Worm (Caenorhabditis elegans) whole organism, late embryonic: ENCODE results near the gene W06A7.2.

Source experiments
- K02D7.2 ChIP-seq: sonication (generic microtip); optimal IDR thresholded peaks from 2 replicates; lab custom pipeline; 2017; ENCODE audit warnings: mild to moderate bottlenecking, missing genetic modification characterization, missing compliant biosample characterization
- K09A11.1 ChIP-seq: sonication (generic microtip); optimal IDR thresholded peaks from 2 replicates; lab custom pipeline; 2017; ENCODE audit warnings: antibody characterized with exemption, mild to moderate bottlenecking, missing genetic modification characterization, missing compliant biosample characterization; ENCODE audit not compliant: insufficient read depth
- T23F11.4 ChIP-seq: fragments of 200-800 bp; sonication (Bioruptor generic); optimal IDR thresholded peaks from 2 replicates; lab custom pipeline; 2018; ENCODE audit warnings: mild to moderate bottlenecking, missing genetic modification characterization, missing compliant biosample characterization
- ahr-1 ChIP-seq: sonication (generic microtip); optimal IDR thresholded peaks from 2 replicates; lab custom pipeline; 2016; ENCODE audit warnings: missing genetic modification characterization, missing compliant biosample characterization
- ceh-14 ChIP-seq: sonication (generic microtip); optimal IDR thresholded peaks from 2 replicates; lab custom pipeline; 2016; ENCODE audit warnings: missing genotype, missing genetic modification characterization, missing compliant biosample characterization
- ceh-18 ChIP-seq: sonication (generic microtip); optimal IDR thresholded peaks from 2 replicates; lab custom pipeline; 2016; ENCODE audit warnings: missing genetic modification characterization, missing compliant biosample characterization
- ceh-2 ChIP-seq: sonication (generic microtip); optimal IDR thresholded peaks from 2 replicates; lab custom pipeline; 2016; ENCODE audit warnings: missing genotype, missing genetic modification characterization, missing compliant biosample characterization
- ceh-30 ChIP-seq: fragments of 150-350 bp; optimal IDR thresholded peaks from 2 replicates; lab custom pipeline; 2014; ENCODE audit warnings: missing biosample characterization, missing genetic modification characterization
- ceh-31 ChIP-seq: sonication (generic microtip); optimal IDR thresholded peaks from 2 replicates; lab custom pipeline; 2016; ENCODE audit warnings: missing genetic modification characterization, missing compliant biosample characterization
- ceh-34 ChIP-seq: sonication (generic microtip); optimal IDR thresholded peaks from 2 replicates; lab custom pipeline; 2016; ENCODE audit warnings: mild to moderate bottlenecking, missing genetic modification characterization, missing compliant biosample characterization
- ceh-45 ChIP-seq: fragments of 200-800 bp; sonication (Bioruptor generic); IDR thresholded peaks from 2 replicates; pipeline ENCODE4 v1.3.6; 2022; ENCODE audit warnings: missing genetic modification reagents, missing genetic modification characterization, missing compliant biosample characterization
- ceh-48 ChIP-seq: sonication (generic microtip); optimal IDR thresholded peaks from 2 replicates; lab custom pipeline; 2016; ENCODE audit warnings: missing genetic modification characterization, inconsistent platforms, missing compliant biosample characterization
- dmd-4 ChIP-seq: sonication (generic microtip); optimal IDR thresholded peaks from 2 replicates; lab custom pipeline; 2016; ENCODE audit warnings: borderline replicate concordance, missing genetic modification characterization, missing compliant biosample characterization
- dve-1 ChIP-seq: sonication (generic microtip); optimal IDR thresholded peaks from 2 replicates; lab custom pipeline; 2017; ENCODE audit warnings: antibody characterized with exemption, mild to moderate bottlenecking, missing genetic modification characterization, missing compliant biosample characterization
- elt-2 ChIP-seq: sonication (generic microtip); optimal IDR thresholded peaks from 2 replicates; lab custom pipeline; 2016; ENCODE audit warnings: missing genetic modification reagents, missing genetic modification characterization, missing compliant biosample characterization
- eyg-1 ChIP-seq: sonication (generic microtip); optimal IDR thresholded peaks from 2 replicates; lab custom pipeline; 2016; ENCODE audit warnings: missing genotype, missing genetic modification characterization, missing compliant biosample characterization
- fax-1 ChIP-seq: sonication (generic microtip); optimal IDR thresholded peaks from 2 replicates; lab custom pipeline; 2016; ENCODE audit warnings: missing genotype, missing genetic modification characterization, missing compliant biosample characterization
- fkh-6 ChIP-seq: sonication (generic microtip); optimal IDR thresholded peaks from 2 replicates; lab custom pipeline; 2016; ENCODE audit warnings: missing genetic modification characterization, missing compliant biosample characterization
- gmeb-2 ChIP-seq: sonication (generic microtip); optimal IDR thresholded peaks from 2 replicates; lab custom pipeline; 2016; ENCODE audit warnings: missing genetic modification characterization, inconsistent platforms, missing compliant biosample characterization
- hlh-15 ChIP-seq: sonication (generic microtip); optimal IDR thresholded peaks from 2 replicates; lab custom pipeline; 2016; ENCODE audit warnings: missing genetic modification characterization, missing compliant biosample characterization
- hlh-30 ChIP-seq: sonication (generic microtip); optimal IDR thresholded peaks from 2 replicates; lab custom pipeline; 2017; ENCODE audit warnings: antibody characterized with exemption, missing genetic modification characterization, missing compliant biosample characterization; ENCODE audit not compliant: insufficient read depth
- lim-6 ChIP-seq: sonication (generic microtip); optimal IDR thresholded peaks from 2 replicates; lab custom pipeline; 2016; ENCODE audit warnings: missing genetic modification characterization, missing compliant biosample characterization
- nhr-11 ChIP-seq: fragments of 150-350 bp; optimal IDR thresholded peaks from 2 replicates; lab custom pipeline; 2014; ENCODE audit warnings: missing biosample characterization, missing genetic modification characterization
- nhr-232 ChIP-seq: sonication (generic microtip); optimal IDR thresholded peaks from 2 replicates; lab custom pipeline; 2016; ENCODE audit warnings: missing genetic modification characterization, missing compliant biosample characterization
- npax-4 ChIP-seq: sonication (generic microtip); optimal IDR thresholded peaks from 2 replicates; lab custom pipeline; 2016; ENCODE audit warnings: missing genetic modification characterization, missing compliant biosample characterization
- odd-2 ChIP-seq: sonication (generic microtip); optimal IDR thresholded peaks from 2 replicates; lab custom pipeline; 2017; ENCODE audit warnings: antibody characterized with exemption, mild to moderate bottlenecking, missing genetic modification characterization, missing compliant biosample characterization
- pat-9 ChIP-seq: fragments of 200-800 bp; sonication (Bioruptor generic); optimal IDR thresholded peaks from 2 replicates; lab custom pipeline; 2018; ENCODE audit warnings: mild to moderate bottlenecking, missing genetic modification characterization, moderate library complexity, missing compliant biosample characterization
- pax-1 ChIP-seq: fragments of 150-350 bp; optimal IDR thresholded peaks from 2 replicates; lab custom pipeline; 2014; ENCODE audit warnings: missing biosample characterization, missing genetic modification characterization
- pha-4 ChIP-seq: fragments of 150-350 bp; optimal IDR thresholded peaks from 2 replicates; lab custom pipeline; 2018; ENCODE audit warnings: missing biosample characterization, missing genetic modification reagents, missing genetic modification characterization
- pqm-1 ChIP-seq: sonication (generic microtip); optimal IDR thresholded peaks from 2 replicates; lab custom pipeline; 2016; ENCODE audit warnings: missing genetic modification characterization, missing compliant biosample characterization
- pros-1 ChIP-seq: fragments of 150-350 bp; optimal IDR thresholded peaks from 2 replicates; lab custom pipeline; 2014; ENCODE audit warnings: missing biosample characterization, missing genetic modification reagents, missing genetic modification characterization
- ref-2 ChIP-seq: sonication (generic microtip); optimal IDR thresholded peaks from 2 replicates; lab custom pipeline; 2016; ENCODE audit warnings: missing genetic modification characterization, missing compliant biosample characterization
- rnt-1 ChIP-seq: sonication (generic microtip); optimal IDR thresholded peaks from 2 replicates; lab custom pipeline; 2016; ENCODE audit warnings: missing genetic modification characterization, missing compliant biosample characterization
- sdc-2 ChIP-seq: sonication (generic microtip); optimal IDR thresholded peaks from 2 replicates; lab custom pipeline; 2016; ENCODE audit warnings: missing genotype, missing genetic modification characterization, missing compliant biosample characterization
- sox-4 ChIP-seq: sonication (generic microtip); optimal IDR thresholded peaks from 2 replicates; lab custom pipeline; 2017; ENCODE audit warnings: mild to moderate bottlenecking, missing genetic modification characterization, inconsistent platforms, missing compliant biosample characterization
- syd-9 ChIP-seq: sonication (generic microtip); optimal IDR thresholded peaks from 2 replicates; lab custom pipeline; 2016; ENCODE audit warnings: mild to moderate bottlenecking, missing genetic modification characterization, moderate library complexity, missing compliant biosample characterization
- tbx-2 ChIP-seq: sonication (generic microtip); optimal IDR thresholded peaks from 2 replicates; lab custom pipeline; 2016; ENCODE audit warnings: missing genetic modification characterization, missing compliant biosample characterization
- tbx-7 ChIP-seq: sonication (generic microtip); optimal IDR thresholded peaks from 2 replicates; lab custom pipeline; 2016; ENCODE audit warnings: missing genotype, missing genetic modification characterization, missing compliant biosample characterization
- unc-55 ChIP-seq: sonication (generic microtip); optimal IDR thresholded peaks from 2 replicates; lab custom pipeline; 2017; ENCODE audit warnings: missing biosample characterization, missing genetic modification reagents, missing genetic modification characterization
- unc-86 ChIP-seq: sonication (generic microtip); optimal IDR thresholded peaks from 2 replicates; lab custom pipeline; 2016; ENCODE audit warnings: missing genetic modification characterization, missing compliant biosample characterization
- zip-5 ChIP-seq: sonication (generic microtip); optimal IDR thresholded peaks from 2 replicates; lab custom pipeline; 2016; ENCODE audit warnings: missing genetic modification characterization, missing compliant biosample characterization
- ztf-16 ChIP-seq: sonication (generic microtip); optimal IDR thresholded peaks from 2 replicates; lab custom pipeline; 2017; ENCODE audit warnings: missing genetic modification characterization, missing compliant biosample characterization

W06A7.2 gene

ce11 chrV:14800402-14800801, 21.3 kb upstream of the W06A7.2 start:
- TF ChIP-seq elt-2 (tag; lab: Kevin White, UChicago) (no peak), dve-1 (tag; lab: Kevin White, UChicago) (no peak), syd-9 (no peak), ceh-18 (tag; lab: Kevin White, UChicago) (peak; percentile 51), fax-1 (tag; lab: Kevin White, UChicago) (no peak), eyg-1 (tag; lab: Kevin White, UChicago) (no peak), npax-4 (tag; lab: Kevin White, UChicago) (no peak), T23F11.4 (no peak), hlh-30 (tag; lab: Kevin White, UChicago) (no peak), dmd-4 (tag; lab: Kevin White, UChicago) (no peak), unc-55 (GFP tag; lab: Kevin White, UChicago) (peak; percentile 90), pat-9 (no peak), gmeb-2 (tag; lab: Kevin White, UChicago) (no peak), K02D7.2 (tag; lab: Kevin White, UChicago) (no peak), pax-1 (tag; lab: Kevin White, UChicago) (no peak), ceh-2 (tag; lab: Kevin White, UChicago) (no peak), rnt-1 (peak; percentile 45), ceh-34 (no peak), zip-5 (tag; lab: Kevin White, UChicago) (no peak)

- TF ChIP-seq dmd-4 (tag; lab: Kevin White, UChicago) (no peak), pha-4 (no peak), fkh-6 (no peak), ref-2 (tag; lab: Kevin White, UChicago) (peak; percentile 27), rnt-1 (peak; percentile 53), ceh-31 (peak; percentile 18), unc-55 (GFP tag; lab: Kevin White, UChicago) (peak; percentile 26), tbx-2 (tag; lab: Kevin White, UChicago) (peak; percentile 41)
- TF ChIP-seq, all 69 proteins: peak for 5
These were observed 15.4 kb upstream of the W06A7.2 start for ce11 chrV:14806204-14806737.

- TF ChIP-seq zip-5 (tag; lab: Kevin White, UChicago) (no peak), dve-1 (tag; lab: Kevin White, UChicago) (no peak), ceh-48 (tag; lab: Kevin White, UChicago) (no peak), ceh-18 (tag; lab: Kevin White, UChicago) (no peak), pqm-1 (no peak), nhr-232 (tag; lab: Kevin White, UChicago) (no peak), unc-86 (tag; lab: Kevin White, UChicago) (no peak), tbx-2 (tag; lab: Kevin White, UChicago) (no peak), fkh-6 (no peak), eyg-1 (tag; lab: Kevin White, UChicago) (no peak), ceh-45 (GFP tag; lab: Robert Waterston, UW) (no peak), ahr-1 (tag; lab: Kevin White, UChicago) (no peak), hlh-30 (tag; lab: Kevin White, UChicago) (no peak), ceh-14 (tag; lab: Kevin White, UChicago) (no peak), nhr-11 (tag; lab: Kevin White, UChicago) (no peak), lim-6 (tag; lab: Kevin White, UChicago) (no peak), sox-4 (tag; lab: Kevin White, UChicago) (no peak), odd-2 (tag; lab: Kevin White, UChicago) (no peak)
These were observed 8.1 kb upstream of the W06A7.2 start for ce11 chrV:14813566-14813965.

- TF ChIP-seq ceh-30 (tag; lab: Kevin White, UChicago) (no peak), hlh-15 (tag; lab: Kevin White, UChicago) (no peak), pros-1 (tag; lab: Kevin White, UChicago) (no peak), sdc-2 (tag; lab: Kevin White, UChicago) (no peak), K09A11.1 (no peak), tbx-7 (no peak), ztf-16 (tag; lab: Kevin White, UChicago) (no peak)
These were observed 6.2 kb upstream of the W06A7.2 start, which contains the start of gene rin-1 for ce11 chrV:14815500-14815899. Gene rin-1, minus strand, starts transcription at chrV:14815600.
